Fruit fly (Drosophila melanogaster): ENCODE data around the gene CG15022.

The CG15022 gene

DNA sequence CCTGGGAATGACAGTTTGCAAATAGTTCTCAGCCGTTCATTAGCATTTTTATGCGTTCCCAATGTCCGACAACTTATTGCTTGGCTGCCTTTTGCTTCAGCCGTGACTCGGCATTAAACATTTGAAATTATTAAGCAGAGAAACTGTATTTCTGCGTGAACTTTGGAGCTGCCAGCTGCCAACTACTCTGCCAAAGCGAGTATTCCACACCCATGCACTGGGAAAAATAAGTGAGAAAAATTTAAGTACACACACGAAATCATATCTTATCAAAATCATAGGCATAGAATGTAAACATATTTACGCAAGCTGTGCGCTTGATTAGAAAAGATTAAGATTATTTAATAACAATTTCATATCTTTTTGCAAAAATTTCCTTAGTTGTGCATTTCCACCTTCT, 47.1 kb downstream of the CG15022 start (continued):
- TF ChIP-seq pho (GFP tag; optimal IDR thresholded peaks at IDR 0.05) (peak; percentile 55), CG5953 (GFP tag; IDR thresholded peaks at IDR 0.05) (peak; percentile 70; the same call in 1 of the 2 replicates), CG9797 (GFP tag; optimal IDR thresholded peaks at IDR 0.05) (no peak), trem (tag; optimal IDR thresholded peaks at IDR 0.05) (no peak), NFAT (GFP tag; IDR thresholded peaks at IDR 0.05) (peak; percentile 70), CG2889 (GFP tag; IDR thresholded peaks at IDR 0.05) (0 out of 3 replicates have a peak, but pooled peaks have one; percentile 37), Hmr (GFP tag; optimal IDR thresholded peaks at IDR 0.05) (peak; percentile 2), CG11696 (GFP tag; IDR thresholded peaks at IDR 0.05) (peak; percentile 35; the same call in 1 of the 2 replicates), maf-S (GFP tag; optimal IDR thresholded peaks at IDR 0.05) (peak; percentile 3), CG10321 (GFP tag; IDR thresholded peaks at IDR 0.05) (0 out of 2 replicates have a peak, but pooled peaks have one; percentile 29), CG11695 (GFP tag; IDR thresholded peaks at IDR 0.05) (peak; percentile 29; the same call in 2 of the 3 replicates), Awh (GFP tag; IDR thresholded peaks at IDR 0.05) (0 out of 2 replicates have a peak, but pooled peaks have one; percentile 51), Asciz (GFP tag; optimal IDR thresholded peaks at IDR 0.05) (no peak), ERR (GFP tag; optimal IDR thresholded peaks at IDR 0.05) (no peak), fru (optimal IDR thresholded peaks at IDR 0.05) (no peak), lbe (GFP tag; optimal IDR thresholded peaks at IDR 0.05) (no peak), Atf3 (GFP tag; optimal IDR thresholded peaks at IDR 0.05) (no peak), CG15011 (GFP tag; optimal IDR thresholded peaks at IDR 0.05) (no peak), Dref (GFP tag; IDR thresholded peaks at IDR 0.05) (no peak), disco-r (GFP tag; optimal IDR thresholded peaks at IDR 0.05) (peak; percentile 21), jing (GFP tag; optimal IDR thresholded peaks at IDR 0.05) (peak; percentile 24), YL-1 (GFP tag; optimal IDR thresholded peaks at IDR 0.05) (no peak), CG13123 (GFP tag; optimal IDR thresholded peaks at IDR 0.05) (peak; percentile 18), CG3847 (GFP tag; IDR thresholded peaks at IDR 0.05) (peak; percentile 57; the same call in 1 of the 2 replicates), tio (GFP tag; optimal IDR thresholded peaks at IDR 0.05) (peak; percentile 43), Hr78 (GFP tag; optimal IDR thresholded peaks at IDR 0.05) (no peak), ssp (GFP tag; IDR thresholded peaks at IDR 0.05) (0 out of 2 replicates have a peak, but pooled peaks have one; percentile 25), BEAF-32 (GFP tag; optimal IDR thresholded peaks at IDR 0.05) (no peak), CG6272 (GFP tag; IDR thresholded peaks at IDR 0.05) (0 out of 2 replicates have a peak, but pooled peaks have one; percentile 39), wek (GFP tag; optimal IDR thresholded peaks at IDR 0.05) (no peak), odd (GFP tag; optimal IDR thresholded peaks at IDR 0.05) (no peak), Ptx1 (GFP tag; IDR thresholded peaks at IDR 0.05) (peak; percentile 68), row (GFP tag; IDR thresholded peaks at IDR 0.05) (peak; percentile 79), gce (GFP tag; IDR thresholded peaks at IDR 0.05) (peak; percentile 39; the same call in 1 of the 3 replicates), Optix (GFP tag; IDR thresholded peaks at IDR 0.05) (peak; percentile 61; the same call in 2 of the 3 replicates), Side (GFP tag; optimal IDR thresholded peaks at IDR 0.05) (peak; percentile 16), CG4282 (GFP tag; optimal IDR thresholded peaks at IDR 0.05) (no peak), Oli (tag; optimal IDR thresholded peaks at IDR 0.05) (peak; percentile 45), CG2678 (tag; optimal IDR thresholded peaks at IDR 0.05) (peak; percentile 39), HLH4C (GFP tag; IDR thresholded peaks at IDR 0.05; ENCODE audit: partially characterized antibody) (no peak), CG3838 (GFP tag; optimal IDR thresholded peaks at IDR 0.05) (no peak), otp (GFP tag; IDR thresholded peaks at IDR 0.05) (peak; percentile 72; the same call in 2 of the 3 replicates), MTF-1 (GFP tag; optimal IDR thresholded peaks at IDR 0.05; ENCODE audit: borderline replicate concordance) (no peak), sug (tag; optimal IDR thresholded peaks at IDR 0.05) (peak; percentile 43), CG7839 (tag; optimal IDR thresholded peaks at IDR 0.05) (peak; percentile 45), CG12391 (tag; optimal IDR thresholded peaks at IDR 0.05) (peak; percentile 27), Antp (GFP tag; optimal IDR thresholded peaks at IDR 0.05) (peak; percentile 22), D19B (GFP tag; optimal IDR thresholded peaks at IDR 0.05) (no peak), jumu (GFP tag; optimal IDR thresholded peaks at IDR 0.05) (no peak), Gug (GFP tag; IDR thresholded peaks at IDR 0.05) (peak; percentile 23; the same call in 1 of the 4 replicates), MBD-R2 (GFP tag; IDR thresholded peaks at IDR 0.05) (peak; percentile 36; the same call in 1 of the 2 replicates)
